Fruit fly (Drosophila melanogaster): ENCODE results near the gene CG10345.

Gene CG10345

DNA sequence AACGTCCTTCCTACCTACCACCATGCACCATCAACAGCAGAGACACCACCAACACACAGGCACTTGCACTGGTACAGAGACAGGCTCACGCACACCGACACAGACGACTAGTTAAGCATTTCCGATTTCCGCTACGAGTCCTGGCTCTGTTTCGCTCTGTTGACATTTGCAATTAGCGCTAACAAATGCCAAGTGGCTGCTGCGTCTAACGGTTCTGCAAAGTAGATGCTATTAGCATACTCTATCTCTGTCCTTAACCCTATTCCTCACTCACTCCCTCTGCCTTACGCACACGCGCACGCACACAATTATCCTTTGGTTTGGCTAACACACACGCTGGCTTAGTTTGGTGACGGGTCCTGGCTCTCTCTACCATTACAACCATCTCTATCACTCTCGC is 34.2 kb downstream of the CG10345 start:
- TF ChIP-seq CG17801 (GFP tag; optimal IDR thresholded peaks at IDR 0.05; ENCODE audit: partially characterized antibody): no peak

- TF ChIP-seq CG17801 (GFP tag; optimal IDR thresholded peaks at IDR 0.05; ENCODE audit: partially characterized antibody): no peak
Measured at dm6 chr3R:16569338-16569737, 35.3 kb downstream of the CG10345 start.

dm6 chr3R:16564775-16565174 is 39.9 kb downstream of the CG10345 start:
- TF ChIP-seq CG17801 (GFP tag; optimal IDR thresholded peaks at IDR 0.05; ENCODE audit: partially characterized antibody): no peak

DNA sequence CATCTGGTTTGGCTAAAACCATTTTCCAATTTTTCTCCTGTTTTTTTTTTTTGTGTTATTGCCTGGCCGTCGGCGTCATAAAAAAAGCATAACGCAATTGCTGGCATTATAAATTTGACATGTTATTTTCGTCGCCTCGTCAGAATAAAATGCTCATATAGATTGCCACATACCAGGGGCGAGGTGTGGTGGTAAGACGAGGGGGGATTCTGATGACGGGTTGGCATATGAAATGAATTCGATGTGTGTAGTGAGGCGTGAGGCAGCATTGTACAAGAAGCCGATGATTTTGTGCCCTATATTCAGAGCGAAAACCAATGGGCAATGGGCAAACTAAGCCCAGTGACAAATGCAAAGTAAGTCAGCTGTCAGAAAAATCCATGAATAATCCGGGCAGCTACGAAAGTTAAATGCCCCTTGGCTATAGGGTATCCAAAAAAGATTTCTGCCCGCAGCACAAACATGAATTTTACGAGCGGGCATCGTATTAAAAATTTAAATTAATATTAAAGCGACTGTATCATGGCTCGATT is 46.0 kb downstream of the CG10345 start:
- no peak for TF ChIP-seq CG17801 (GFP tag; optimal IDR thresholded peaks at IDR 0.05; ENCODE audit: partially characterized antibody)

DNA sequence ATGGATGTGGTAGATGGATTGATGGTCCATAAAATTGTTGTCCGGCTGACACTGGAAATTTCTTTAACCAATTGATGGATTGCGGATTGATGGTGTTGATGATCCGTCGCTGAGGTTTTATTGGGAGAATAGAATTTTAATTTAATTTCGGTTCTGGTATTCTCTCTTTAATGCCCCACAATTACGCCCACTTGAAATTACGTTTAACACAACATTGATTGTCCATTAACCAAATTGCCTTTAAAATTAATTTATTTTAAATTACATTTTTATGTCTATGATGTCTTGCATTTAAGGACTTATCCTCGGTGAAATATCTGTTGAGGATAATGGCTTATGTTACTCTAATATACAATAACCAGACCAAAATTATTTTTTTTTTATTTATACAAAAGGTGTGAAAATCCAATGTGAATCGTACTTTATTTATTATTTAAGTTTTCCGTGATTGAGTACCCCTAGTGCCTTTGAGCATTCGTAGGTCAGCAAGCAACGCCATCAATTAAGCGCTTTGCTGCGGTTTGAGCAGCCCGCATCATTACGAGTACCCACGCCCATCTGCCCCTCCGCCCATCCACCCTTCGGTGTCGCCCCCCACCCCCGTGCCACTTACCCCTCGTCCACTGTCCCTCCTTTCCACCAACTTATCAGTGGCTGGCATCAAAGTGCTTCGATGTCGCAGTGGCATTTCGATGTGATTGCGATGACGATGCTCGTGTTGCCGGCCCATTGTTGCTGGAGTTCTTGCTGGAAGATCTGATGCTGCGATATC is 51.0 kb downstream of the CG10345 start:
- TF ChIP-seq CG17801 (GFP tag; optimal IDR thresholded peaks at IDR 0.05; ENCODE audit: partially characterized antibody): no peak

dm6 chr3R:16551680-16552627 is 52.7 kb downstream of the CG10345 start:
- no peak for TF ChIP-seq CG17801 (GFP tag; optimal IDR thresholded peaks at IDR 0.05; ENCODE audit: partially characterized antibody)

All from ovary, adult (tissue).